Fruit fly (Drosophila melanogaster) whole organism, embryonic: ENCODE data around the gene CG4586.

Source experiments
- ATbp ChIP-seq: fragments of 200-800 bp; sonication (Bioruptor generic); optimal IDR thresholded peaks from 2 replicates; lab custom pipeline; 2017; ENCODE audit warnings: missing biosample characterization, mild to moderate bottlenecking, missing genetic modification characterization, missing genetic modification reagents
- Antp ChIP-seq: fragments of 200-800 bp; sonication (Bioruptor generic); optimal IDR thresholded peaks from 3 replicates; lab custom pipeline; 2016; ENCODE audit warnings: missing biosample characterization, missing genetic modification characterization
- Bdp1 ChIP-seq: fragments of 200-800 bp; sonication (Bioruptor generic); optimal IDR thresholded peaks from 3 replicates; lab custom pipeline; 2016; ENCODE audit warnings: missing biosample characterization, missing genetic modification characterization
- CG11695 ChIP-seq: fragments of 200-800 bp; sonication (Bioruptor generic); IDR thresholded peaks from 3 replicates; pipeline ENCODE4 v1.3.6; 2022; ENCODE audit warnings: missing biosample characterization, missing genetic modification characterization
- CG12391 ChIP-seq: fragments of 200-800 bp; sonication (Bioruptor generic); optimal IDR thresholded peaks from 3 replicates; lab custom pipeline; 2018; ENCODE audit warnings: missing biosample characterization, mild to moderate bottlenecking, missing genetic modification characterization, moderate library complexity
- CG13296 ChIP-seq: fragments of 200-800 bp; sonication (Bioruptor generic); optimal IDR thresholded peaks from 3 replicates; lab custom pipeline; 2018; ENCODE audit warnings: missing biosample characterization, mild to moderate bottlenecking, missing genetic modification characterization
- CG14965 ChIP-seq: fragments of 200-800 bp; sonication (Bioruptor generic); optimal IDR thresholded peaks from 2 replicates; lab custom pipeline; 2016; ENCODE audit warnings: missing biosample characterization, missing genetic modification characterization, borderline replicate concordance
- CG15011 ChIP-seq: fragments of 200-800 bp; sonication (Bioruptor generic); optimal IDR thresholded peaks from 3 replicates; lab custom pipeline; 2018; ENCODE audit warnings: missing biosample characterization, mild to moderate bottlenecking, missing genetic modification characterization
- CG17186 ChIP-seq: fragments of 200-800 bp; sonication (Bioruptor generic); optimal IDR thresholded peaks from 3 replicates; lab custom pipeline; 2017; ENCODE audit warnings: missing biosample characterization, missing genetic modification reagents, missing genetic modification characterization
- CG30431 ChIP-seq: fragments of 200-800 bp; sonication (Bioruptor generic); optimal IDR thresholded peaks from 2 replicates; lab custom pipeline; 2017; ENCODE audit warnings: missing biosample characterization, missing genetic modification characterization
- CG3847 ChIP-seq: fragments of 200-800 bp; sonication (Bioruptor generic); IDR thresholded peaks from 2 replicates; pipeline ENCODE4 v1.3.6; 2022; ENCODE audit warnings: missing biosample characterization, missing genetic modification characterization
- CG4282 ChIP-seq: fragments of 200-800 bp; sonication (Bioruptor generic); optimal IDR thresholded peaks from 2 replicates; lab custom pipeline; 2016; ENCODE audit warnings: missing biosample characterization, missing genetic modification characterization
- CG6175 ChIP-seq: fragments of 200-800 bp; sonication (Bioruptor generic); IDR thresholded peaks from 3 replicates; pipeline ENCODE4 v1.3.6; 2022; ENCODE audit warnings: missing biosample characterization, missing genetic modification characterization
- CG6791 ChIP-seq: fragments of 200-800 bp; sonication (Bioruptor generic); IDR thresholded peaks from 3 replicates; pipeline ENCODE4 v1.3.6; 2022; ENCODE audit warnings: missing biosample characterization, missing genetic modification characterization; ENCODE audit not compliant: partially characterized antibody
- CG7786 ChIP-seq: fragments of 200-800 bp; sonication (Bioruptor generic); optimal IDR thresholded peaks from 2 replicates; lab custom pipeline; 2016; ENCODE audit warnings: missing biosample characterization, missing genetic modification characterization
- CG7963 ChIP-seq: fragments of 200-800 bp; sonication (Bioruptor generic); IDR thresholded peaks from 3 replicates; pipeline ENCODE4 v1.3.6; 2022; ENCODE audit warnings: missing biosample characterization, missing genetic modification characterization; ENCODE audit not compliant: partially characterized antibody
- CG9437 ChIP-seq: fragments of 200-800 bp; sonication (Bioruptor generic); optimal IDR thresholded peaks from 2 replicates; lab custom pipeline; 2018; ENCODE audit warnings: missing biosample characterization, mild to moderate bottlenecking, missing genetic modification characterization
- CG9797 ChIP-seq: fragments of 200-800 bp; sonication (Bioruptor generic); optimal IDR thresholded peaks from 3 replicates; lab custom pipeline; 2018; ENCODE audit warnings: missing biosample characterization, mild to moderate bottlenecking, missing genetic modification characterization
- CG9817 ChIP-seq: fragments of 200-800 bp; sonication (Bioruptor generic); optimal IDR thresholded peaks from 2 replicates; lab custom pipeline; 2018; ENCODE audit warnings: missing biosample characterization, mild to moderate bottlenecking, missing genetic modification characterization, moderate library complexity
- CkIIα-i1 ChIP-seq: fragments of 200-800 bp; sonication (Bioruptor generic); IDR thresholded peaks from 2 replicates; pipeline ENCODE4 v1.3.6; 2022; ENCODE audit warnings: missing biosample characterization, missing genetic modification characterization
- Dbx ChIP-seq: fragments of 200-800 bp; sonication (Bioruptor generic); IDR thresholded peaks from 3 replicates; pipeline ENCODE4 v1.3.6; 2022; ENCODE audit warnings: missing biosample characterization, missing genetic modification characterization
- E2f1 ChIP-seq: fragments of 200-800 bp; sonication (Bioruptor generic); IDR thresholded peaks from 2 replicates; pipeline ENCODE4 v1.3.6; 2022; ENCODE audit warnings: missing biosample characterization, missing genetic modification characterization
- H15 ChIP-seq: fragments of 200-800 bp; sonication (Bioruptor generic); IDR thresholded peaks from 3 replicates; pipeline ENCODE4 v1.3.6; 2022; ENCODE audit warnings: missing biosample characterization, missing genetic modification characterization
- HLH54F ChIP-seq: fragments of 200-800 bp; sonication (Bioruptor generic); optimal IDR thresholded peaks from 3 replicates; lab custom pipeline; 2016; ENCODE audit warnings: missing biosample characterization, missing genetic modification characterization
- MESR4 ChIP-seq: fragments of 200-800 bp; sonication (Bioruptor generic); optimal IDR thresholded peaks from 2 replicates; lab custom pipeline; 2018; ENCODE audit warnings: missing biosample characterization, mild to moderate bottlenecking, missing genetic modification characterization, moderate library complexity
- Mad ChIP-seq: fragments of 200-800 bp; sonication (Bioruptor generic); optimal IDR thresholded peaks from 2 replicates; lab custom pipeline; 2016; ENCODE audit warnings: missing biosample characterization, missing genetic modification characterization
- Myb ChIP-seq: fragments of 200-800 bp; sonication (Bioruptor generic); optimal IDR thresholded peaks from 2 replicates; lab custom pipeline; 2016; ENCODE audit warnings: missing biosample characterization, missing genetic modification characterization
- NC2β ChIP-seq: fragments of 200-800 bp; sonication (Bioruptor generic); optimal IDR thresholded peaks from 2 replicates; lab custom pipeline; 2016; ENCODE audit warnings: missing biosample characterization, missing genetic modification characterization
- Nf-YA ChIP-seq: fragments of 200-800 bp; sonication (Bioruptor generic); IDR thresholded peaks from 2 replicates; pipeline ENCODE4 v1.3.6; 2022; ENCODE audit warnings: missing biosample characterization, missing genetic modification characterization
- Nf-YC ChIP-seq: fragments of 200-800 bp; optimal IDR thresholded peaks from 3 replicates; lab custom pipeline; 2019; ENCODE audit warnings: missing biosample characterization, mild to moderate bottlenecking, missing genetic modification characterization, moderate library complexity
- Opbp ChIP-seq: fragments of 200-800 bp; sonication (Bioruptor generic); IDR thresholded peaks from 3 replicates; pipeline ENCODE4 v1.3.6; 2022; ENCODE audit warnings: missing biosample characterization, missing genetic modification characterization; ENCODE audit not compliant: partially characterized antibody
- Sin3A ChIP-seq: fragments of >200 bp; optimal IDR thresholded peaks from 2 replicates; lab custom pipeline; 2018
- TFAM ChIP-seq: fragments of 200-800 bp; sonication (Bioruptor generic); optimal IDR thresholded peaks from 2 replicates; lab custom pipeline; 2017; ENCODE audit warnings: missing biosample characterization, missing genetic modification characterization, inconsistent platforms
- Trl ChIP-seq, 3 experiments: fragments of >200 bp in 2 of 3; fragments of 200-800 bp in 1 of 3; sonication (Bioruptor generic) in 1 of 3; optimal IDR thresholded peaks; 2 replicates in 1 of 3; 3 replicates in 2 of 3; lab custom pipeline; 2016 to 2017; ENCODE audit warnings: missing biosample characterization in 1 of 3, missing genetic modification characterization in 1 of 3
- Usf ChIP-seq: fragments of 200-800 bp; sonication (Bioruptor generic); optimal IDR thresholded peaks from 2 replicates; lab custom pipeline; 2017; ENCODE audit warnings: missing genotype, missing biosample characterization, missing genetic modification characterization
- amos ChIP-seq: fragments of 200-800 bp; sonication (Bioruptor generic); IDR thresholded peaks from 2 replicates; pipeline ENCODE4 v1.3.6; 2022; ENCODE audit warnings: missing biosample characterization, missing genetic modification characterization; ENCODE audit not compliant: partially characterized antibody
- cas ChIP-seq: fragments of 200-800 bp; sonication (Bioruptor generic); IDR thresholded peaks from 2 replicates; pipeline ENCODE4 v1.3.6; 2022; ENCODE audit warnings: missing biosample characterization, missing genetic modification characterization
- fd3F ChIP-seq: fragments of 200-800 bp; sonication (Bioruptor generic); optimal IDR thresholded peaks from 2 replicates; lab custom pipeline; 2018; ENCODE audit warnings: missing biosample characterization, mild to moderate bottlenecking, missing genetic modification characterization, moderate library complexity
- ftz-f1 ChIP-seq: fragments of 200-800 bp; sonication (Bioruptor generic); optimal IDR thresholded peaks from 2 replicates; lab custom pipeline; 2016; ENCODE audit warnings: missing biosample characterization, missing genetic modification characterization
- jigr1 ChIP-seq: fragments of 200-800 bp; sonication (Bioruptor generic); IDR thresholded peaks from 3 replicates; pipeline ENCODE4 v1.3.6; 2022; ENCODE audit warnings: missing biosample characterization, missing genetic modification characterization
- jing ChIP-seq: fragments of 200-800 bp; sonication (Bioruptor generic); optimal IDR thresholded peaks from 2 replicates; lab custom pipeline; 2018; ENCODE audit warnings: missing biosample characterization, mild to moderate bottlenecking, missing genetic modification characterization
- ken ChIP-seq: fragments of 200-800 bp; sonication (Bioruptor generic); IDR thresholded peaks from 3 replicates; pipeline ENCODE4 v1.3.6; 2022; ENCODE audit warnings: missing biosample characterization, missing genetic modification characterization
- mirr ChIP-seq: fragments of 200-800 bp; sonication (Bioruptor generic); optimal IDR thresholded peaks from 3 replicates; lab custom pipeline; 2018; ENCODE audit warnings: missing biosample characterization, mild to moderate bottlenecking, missing genetic modification characterization
- run ChIP-seq: fragments of 200-800 bp; sonication (Bioruptor generic); optimal IDR thresholded peaks from 3 replicates; lab custom pipeline; 2018; ENCODE audit warnings: missing biosample characterization, mild to moderate bottlenecking, missing genetic modification characterization
- slp2 ChIP-seq: fragments of 200-800 bp; sonication (Bioruptor generic); optimal IDR thresholded peaks from 2 replicates; lab custom pipeline; 2016; ENCODE audit warnings: missing biosample characterization, missing genetic modification characterization
- sob ChIP-seq: fragments of 200-800 bp; sonication (Bioruptor generic); IDR thresholded peaks from 2 replicates; pipeline ENCODE4 v1.3.6; 2022; ENCODE audit warnings: missing biosample characterization, missing genetic modification characterization
- sqz ChIP-seq: fragments of 200-800 bp; sonication (Bioruptor generic); optimal IDR thresholded peaks from 3 replicates; lab custom pipeline; 2018; ENCODE audit warnings: missing biosample characterization, mild to moderate bottlenecking, missing genetic modification characterization
- trh ChIP-seq: fragments of 200-800 bp; sonication (Bioruptor generic); optimal IDR thresholded peaks from 2 replicates; lab custom pipeline; 2016; ENCODE audit warnings: missing biosample characterization, missing genetic modification characterization
- zfh2 ChIP-seq: fragments of 200-800 bp; sonication (Bioruptor generic); optimal IDR thresholded peaks from 2 replicates; lab custom pipeline; 2016; ENCODE audit warnings: missing biosample characterization, missing genetic modification characterization

Gene CG4586

DNA sequence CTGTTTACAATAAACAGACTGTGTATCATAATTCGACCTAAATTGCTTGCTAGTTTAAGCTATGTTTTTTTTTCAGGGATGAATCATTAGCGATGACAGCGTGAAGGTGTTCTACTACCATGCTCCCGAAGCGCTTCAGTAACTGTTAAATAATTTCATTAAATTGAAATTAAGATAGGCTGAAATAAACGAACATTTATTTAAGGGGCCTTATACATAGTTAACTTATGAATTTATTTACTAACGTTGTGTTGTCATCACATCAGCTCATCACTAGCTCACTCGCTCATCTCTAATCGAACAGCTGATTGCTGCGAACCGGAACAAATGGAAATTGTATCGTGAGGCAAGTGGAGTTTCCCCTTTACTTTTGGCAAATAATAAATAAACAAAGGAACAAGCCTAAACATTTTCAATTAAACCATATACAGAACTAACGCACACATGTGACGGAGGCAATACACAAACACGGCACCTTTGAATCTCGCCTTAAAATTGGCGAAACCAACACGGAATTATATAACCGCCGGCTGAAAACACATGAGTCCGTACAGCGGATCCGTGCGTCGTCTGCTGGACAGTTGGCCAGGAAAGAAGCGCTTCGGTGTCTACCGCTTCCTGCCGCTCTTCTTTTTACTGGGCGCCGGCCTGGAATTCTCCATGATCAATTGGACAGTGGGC lies 41.5 kb downstream of the CG4586 start, which contains the start of the genes cm, sloth1 and sloth2 (continued):
- peak; percentile 71 for TF ChIP-seq CG6791 (GFP tag; lab: Robert Waterston, UW)
- peak; percentile 70 for TF ChIP-seq jing
- TF ChIP-seq Mad (GFP tag; lab: Kevin White, UChicago): peak; percentile 89
- TF ChIP-seq run: peak; percentile 53
- TF ChIP-seq E2f1 (GFP tag; lab: Robert Waterston, UW): peak; percentile 87
- peak; percentile 45 for TF ChIP-seq ftz-f1 (GFP tag; lab: Kevin White, UChicago)
- no peak for TF ChIP-seq Trl (optimal IDR thresholded peaks at IDR 0.05; lab: Kevin White, UChicago)
- TF ChIP-seq Trl (GFP tag; optimal IDR thresholded peaks at IDR 0.05; lab: Kevin White, UChicago): peak; percentile 90
- TF ChIP-seq HLH54F (GFP tag; lab: Kevin White, UChicago): peak; percentile 89
- TF ChIP-seq CG3847 (GFP tag; lab: Robert Waterston, UW): peak; percentile 87
- TF ChIP-seq Sin3A (lab: Kevin White, UChicago): peak; percentile 62
- TF ChIP-seq CG9797 (GFP tag; lab: Kevin White, UChicago): peak; percentile 11
- peak; percentile 72 for TF ChIP-seq Nf-YA
- no peak for TF ChIP-seq CG14965 (GFP tag; lab: Kevin White, UChicago)
- TF ChIP-seq TFAM (GFP tag; lab: Kevin White, UChicago): no peak
- TF ChIP-seq mirr (GFP tag; lab: Kevin White, UChicago): peak; percentile 71
- peak; percentile 92 for TF ChIP-seq ken
- TF ChIP-seq NC2β (GFP tag; lab: Kevin White, UChicago): peak; percentile 91
- TF ChIP-seq CG9437: peak; percentile 55
- peak; percentile 62 for TF ChIP-seq CG7963
- peak; percentile 86 for TF ChIP-seq Dbx (GFP tag; lab: Robert Waterston, UW)
- peak; percentile 78 for TF ChIP-seq Bdp1 (GFP tag; lab: Kevin White, UChicago)
- peak; percentile 75 for TF ChIP-seq CG13296
- peak; percentile 59 for TF ChIP-seq ATbp (GFP tag; lab: Kevin White, UChicago)
- peak; percentile 42; the same call in 1 of the 3 replicates for TF ChIP-seq jigr1
- TF ChIP-seq Usf: peak; percentile 52
- peak; percentile 71; the same call in 1 of the 3 replicates for TF ChIP-seq CG11695 (GFP tag; lab: Robert Waterston, UW)
- TF ChIP-seq CG4282 (GFP tag; lab: Kevin White, UChicago): peak; percentile 68
- peak; percentile 92 for TF ChIP-seq sob
- TF ChIP-seq Antp (GFP tag; lab: Kevin White, UChicago): peak; percentile 84
- TF ChIP-seq fd3F (GFP tag; lab: Kevin White, UChicago): peak; percentile 80
- peak; percentile 73; the same call in 2 of the 3 replicates for TF ChIP-seq Opbp (GFP tag; lab: Robert Waterston, UW)
- peak; percentile 90 for TF ChIP-seq CG9817 (tag; lab: Kevin White, UChicago)
- peak; percentile 93 for TF ChIP-seq CG12391
- TF ChIP-seq slp2 (GFP tag; lab: Kevin White, UChicago): peak; percentile 71
- TF ChIP-seq CG7786 (GFP tag; lab: Kevin White, UChicago): peak; percentile 90
- no peak; the same call in 2 of the 3 replicates for TF ChIP-seq CG6175 (GFP tag; lab: Robert Waterston, UW)
- peak; percentile 39 for TF ChIP-seq CG15011 (GFP tag; lab: Kevin White, UChicago)
- peak; percentile 55 for TF ChIP-seq MESR4 (GFP tag; lab: Kevin White, UChicago)
- TF ChIP-seq zfh2 (GFP tag; lab: Kevin White, UChicago): peak; percentile 92
- TF ChIP-seq H15 (GFP tag; lab: Robert Waterston, UW): peak; percentile 84; the same call in 2 of the 3 replicates
- peak; percentile 69 for TF ChIP-seq Myb
- TF ChIP-seq amos (GFP tag; lab: Robert Waterston, UW): peak; percentile 79
- TF ChIP-seq trh (GFP tag; lab: Kevin White, UChicago): peak; percentile 81
- TF ChIP-seq CG30431 (GFP tag; lab: Kevin White, UChicago): peak; percentile 76
- no peak for TF ChIP-seq CkIIα-i1 (GFP tag; lab: Robert Waterston, UW)
- TF ChIP-seq sqz (GFP tag; lab: Kevin White, UChicago): peak; percentile 81
- no peak for TF ChIP-seq CG17186 (GFP tag; lab: Kevin White, UChicago)
- peak; percentile 68 for TF ChIP-seq Nf-YC (tag; lab: Kevin White, UChicago)
- peak; percentile 81 for TF ChIP-seq cas (GFP tag; lab: Robert Waterston, UW)
